Fruit fly (Drosophila melanogaster): ENCODE measurements around the gene CG4928.

Gene CG4928

DNA sequence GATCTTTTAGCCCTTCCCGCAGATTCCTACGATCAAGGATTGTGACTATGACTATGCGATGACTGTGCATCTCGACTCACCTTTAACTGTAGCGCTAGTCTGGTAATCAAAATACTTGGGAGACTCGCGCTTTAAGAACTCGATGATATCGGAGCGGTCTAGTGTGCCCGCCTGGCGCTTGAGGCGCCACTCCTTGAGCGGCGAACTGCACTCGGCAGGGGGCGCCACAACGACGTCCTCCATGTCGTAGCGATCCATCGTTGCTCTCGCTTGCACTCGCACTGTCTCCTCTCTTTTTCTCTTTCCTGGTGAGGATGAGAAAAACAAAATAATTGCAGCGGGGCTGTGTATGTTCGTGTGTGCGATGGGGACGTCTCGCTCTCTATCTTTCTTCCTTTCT, 54.4 kb downstream of the CG4928 start (continued):
- TF ChIP-seq dysf (GFP tag; IDR thresholded peaks at IDR 0.05) (0 out of 3 replicates have a peak, but pooled peaks have one; percentile 18), ase (GFP tag; IDR thresholded peaks at IDR 0.05) (0 out of 3 replicates have a peak, but pooled peaks have one; percentile 17), Neu2 (GFP tag; optimal IDR thresholded peaks at IDR 0.05; ENCODE audit: borderline replicate concordance) (peak; percentile 37), CG2875 (GFP tag; optimal IDR thresholded peaks at IDR 0.05) (peak; percentile 38), CG15601 (tag; optimal IDR thresholded peaks at IDR 0.05) (peak; percentile 4), Lhr (GFP tag; optimal IDR thresholded peaks at IDR 0.05) (peak; percentile 47), CG8290 (GFP tag; optimal IDR thresholded peaks at IDR 0.05) (peak; percentile 58), CG8290 (tag; optimal IDR thresholded peaks at IDR 0.05) (peak in 1 of 2 experiments; percentile 73), CG33557 (GFP tag; optimal IDR thresholded peaks at IDR 0.05) (peak; percentile 67), CG4730 (GFP tag; IDR thresholded peaks at IDR 0.05) (no peak; the same call in 1 of the 2 replicates), zfh1 (GFP tag; IDR thresholded peaks at IDR 0.05) (peak; percentile 65; the same call in 1 of the 3 replicates), CG3838 (GFP tag; optimal IDR thresholded peaks at IDR 0.05) (no peak), grau (tag; optimal IDR thresholded peaks at IDR 0.05) (peak; percentile 7), lmd (GFP tag; IDR thresholded peaks at IDR 0.05) (peak; percentile 6; the same call in 1 of the 2 replicates), CG17385 (GFP tag; optimal IDR thresholded peaks at IDR 0.05) (peak; percentile 7), gsb (GFP tag; IDR thresholded peaks at IDR 0.05) (no peak), Hr78 (GFP tag; optimal IDR thresholded peaks at IDR 0.05) (no peak), CG12769 (tag; optimal IDR thresholded peaks at IDR 0.05) (no peak), tio (GFP tag; optimal IDR thresholded peaks at IDR 0.05) (no peak), CG7786 (GFP tag; optimal IDR thresholded peaks at IDR 0.05) (no peak), CG3407 (GFP tag; optimal IDR thresholded peaks at IDR 0.05) (no peak), al (GFP tag; IDR thresholded peaks at IDR 0.05) (no peak), CG8478 (optimal IDR thresholded peaks at IDR 0.05) (no peak), ac (GFP tag; optimal IDR thresholded peaks at IDR 0.05) (peak; percentile 42), CoRest (tag; optimal IDR thresholded peaks at IDR 0.05) (peak; percentile 11), CG10274 (GFP tag; optimal IDR thresholded peaks at IDR 0.05) (no peak), her (GFP tag; optimal IDR thresholded peaks at IDR 0.05) (peak; percentile 38), Jarid2 (GFP tag; optimal IDR thresholded peaks at IDR 0.05) (no peak), CG5245 (GFP tag; optimal IDR thresholded peaks at IDR 0.05) (peak; percentile 46), eyg (GFP tag; optimal IDR thresholded peaks at IDR 0.05) (no peak), Bteb2 (GFP tag; optimal IDR thresholded peaks at IDR 0.05) (no peak), CG17328 (GFP tag; IDR thresholded peaks at IDR 0.05) (peak; percentile 63), knrl (GFP tag; IDR thresholded peaks at IDR 0.05; ENCODE audit: partially characterized antibody) (no peak), CG14965 (GFP tag; optimal IDR thresholded peaks at IDR 0.05; ENCODE audit: borderline replicate concordance) (peak; percentile 97), slbo (GFP tag; IDR thresholded peaks at IDR 0.05) (no peak), CG11560 (tag; IDR thresholded peaks at IDR 0.05) (no peak), CG10321 (GFP tag; IDR thresholded peaks at IDR 0.05) (no peak), CG4707 (GFP tag; optimal IDR thresholded peaks at IDR 0.05) (peak; percentile 18), CG30403 (GFP tag; optimal IDR thresholded peaks at IDR 0.05) (no peak), Hr39 (optimal IDR thresholded peaks at IDR 0.05) (no peak), CG15696 (tag; optimal IDR thresholded peaks at IDR 0.05) (peak; percentile 81), CG30431 (GFP tag; optimal IDR thresholded peaks at IDR 0.05) (peak; percentile 42), CG12659 (GFP tag; optimal IDR thresholded peaks at IDR 0.05) (peak; percentile 6), CG1529 (GFP tag; optimal IDR thresholded peaks at IDR 0.05) (peak; percentile 32), B-H1 (GFP tag; IDR thresholded peaks at IDR 0.05) (no peak), CG16779 (GFP tag; IDR thresholded peaks at IDR 0.05) (no peak), Xbp1 (GFP tag; optimal IDR thresholded peaks at IDR 0.05) (peak; percentile 7), CG2889 (GFP tag; IDR thresholded peaks at IDR 0.05) (no peak), tap (tag; optimal IDR thresholded peaks at IDR 0.05) (no peak), dmrt11E (tag; optimal IDR thresholded peaks at IDR 0.05) (peak; percentile 60), shn (GFP tag; optimal IDR thresholded peaks at IDR 0.05) (peak; percentile 19), Elba2 (GFP tag; optimal IDR thresholded peaks at IDR 0.05) (peak; percentile 6)
